Worm (Caenorhabditis elegans) whole organism, L1 larva: ENCODE results near the gene F57A8.1.
A peak's percentile ranks its signal among the peaks of the same experiment; 100 is the strongest.

Experiments
- C34B4.2 ChIP-seq: sonication (generic microtip); optimal IDR thresholded peaks from 2 replicates; lab custom pipeline; 2017; ENCODE audit warnings: mild to moderate bottlenecking, missing genetic modification characterization, missing compliant biosample characterization
- ceh-8 ChIP-seq: fragments of 200-800 bp; sonication (Bioruptor generic); optimal IDR thresholded peaks from 2 replicates; lab custom pipeline; 2018; ENCODE audit warnings: mild to moderate bottlenecking, missing genetic modification characterization, moderate library complexity, missing compliant biosample characterization
- ceh-82 ChIP-seq, 3 experiments: fragments of 150-350 bp in 1 of 3; sonication (generic microtip) in 2 of 3; optimal IDR thresholded peaks; 2 replicates each; lab custom pipeline; 2014 to 2017; ENCODE audit warnings: missing biosample characterization in 3 of 3, missing genetic modification characterization in 3 of 3
- ces-1 ChIP-seq: fragments of 150-350 bp; optimal IDR thresholded peaks from 2 replicates; lab custom pipeline; 2014; ENCODE audit warnings: missing biosample characterization, missing genetic modification reagents, missing genetic modification characterization
- efl-3 ChIP-seq: fragments of 200-800 bp; sonication (Bioruptor generic); optimal IDR thresholded peaks from 2 replicates; lab custom pipeline; 2018; ENCODE audit warnings: mild to moderate bottlenecking, missing genetic modification characterization, missing compliant biosample characterization
- elt-2 ChIP-seq: sonication (generic microtip); optimal IDR thresholded peaks from 2 replicates; lab custom pipeline; 2016; ENCODE audit warnings: missing genetic modification characterization, mild to moderate bottlenecking, inconsistent platforms, missing compliant biosample characterization, missing genetic modification reagents
- grh-1 ChIP-seq: fragments of 200-800 bp; sonication (Bioruptor generic); IDR thresholded peaks from 2 replicates; pipeline ENCODE4 v1.3.6; 2022; ENCODE audit warnings: missing genetic modification reagents, missing genetic modification characterization, missing compliant biosample characterization
- hlh-17 ChIP-seq: fragments of 200-800 bp; sonication (Bioruptor generic); optimal IDR thresholded peaks from 2 replicates; lab custom pipeline; 2018; ENCODE audit warnings: missing genetic modification characterization, mild to moderate bottlenecking, missing compliant biosample characterization, moderate library complexity, borderline replicate concordance
- lin-14 ChIP-seq: fragments of 200-800 bp; sonication (Bioruptor generic); optimal IDR thresholded peaks from 2 replicates; lab custom pipeline; 2018; ENCODE audit warnings: mild to moderate bottlenecking, missing genetic modification characterization, moderate library complexity, missing compliant biosample characterization
- lin-35 ChIP-seq, 2 experiments: fragments of 150-350 bp; optimal IDR thresholded peaks; 2 replicates each; lab custom pipeline; 2014; ENCODE audit warnings: missing biosample characterization in 2 of 2, missing genetic modification characterization in 2 of 2, missing genetic modification reagents in 2 of 2
- mef-2 ChIP-seq: fragments of 150-350 bp; optimal IDR thresholded peaks from 2 replicates; lab custom pipeline; 2014; ENCODE audit warnings: missing biosample characterization, missing genetic modification characterization
- mep-1 ChIP-seq: fragments of 150-350 bp; optimal IDR thresholded peaks from 2 replicates; lab custom pipeline; 2014; ENCODE audit warnings: missing biosample characterization, missing genetic modification characterization
- nhr-20 ChIP-seq: sonication (generic microtip); optimal IDR thresholded peaks from 2 replicates; lab custom pipeline; 2016; ENCODE audit warnings: mild to moderate bottlenecking, missing genetic modification characterization, missing compliant biosample characterization
- nhr-71 ChIP-seq: sonication (generic microtip); optimal IDR thresholded peaks from 2 replicates; lab custom pipeline; 2016; ENCODE audit warnings: mild to moderate bottlenecking, missing genetic modification characterization, moderate library complexity, missing compliant biosample characterization
- skn-1 ChIP-seq: fragments of 150-350 bp; optimal IDR thresholded peaks from 2 replicates; lab custom pipeline; 2014; ENCODE audit warnings: missing biosample characterization, missing genetic modification characterization
- unc-86 ChIP-seq: sonication (generic microtip); optimal IDR thresholded peaks from 2 replicates; lab custom pipeline; 2016; ENCODE audit warnings: missing genetic modification characterization, missing compliant biosample characterization
- ztf-4 ChIP-seq: fragments of 150-350 bp; optimal IDR thresholded peaks from 2 replicates; lab custom pipeline; 2014; ENCODE audit warnings: missing biosample characterization, missing genetic modification characterization

The F57A8.1 gene

DNA sequence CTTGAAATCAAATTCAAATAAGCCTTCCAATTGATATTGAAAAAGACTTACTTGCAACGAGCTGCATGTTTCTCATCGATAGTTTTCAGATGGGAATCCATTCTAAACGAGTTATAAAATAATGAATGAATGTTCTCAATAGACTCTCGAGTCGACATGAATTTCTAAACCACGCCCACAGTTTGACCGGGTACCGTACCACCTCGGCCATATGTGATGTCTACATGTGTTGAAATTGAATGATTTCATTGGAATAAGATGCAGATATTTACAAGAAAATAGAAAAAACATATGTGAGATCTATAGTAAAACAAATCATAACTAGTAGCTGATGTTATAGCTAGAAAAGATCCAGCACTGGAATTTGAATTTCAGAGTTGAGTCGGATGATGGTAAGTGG lies 53.3 kb downstream of the F57A8.1 start, which contains the start of gene R04B5.7:
Gene R04B5.7, minus strand, starts transcription at position 101 of the 400 bp plus-strand sequence.
- TF ChIP-seq C34B4.2 (tag; lab: Kevin White, UChicago): no peak
- TF ChIP-seq nhr-71: no peak
- TF ChIP-seq unc-86 (tag; lab: Kevin White, UChicago): no peak
- no peak for TF ChIP-seq ces-1 (GFP tag; lab: Kevin White, UChicago)
- TF ChIP-seq mef-2: no peak
- no peak for TF ChIP-seq lin-35 (GFP tag; optimal IDR thresholded peaks at IDR 0.05; lab: Kevin White, UChicago)
- no peak for TF ChIP-seq mep-1 (tag; lab: Kevin White, UChicago)
- no peak for TF ChIP-seq grh-1
- no peak for TF ChIP-seq nhr-20
- TF ChIP-seq ztf-4 (tag; lab: Kevin White, UChicago): no peak
- TF ChIP-seq efl-3 (GFP tag; lab: Kevin White, UChicago): no peak
- TF ChIP-seq, all 84 proteins: peak for 0

DNA sequence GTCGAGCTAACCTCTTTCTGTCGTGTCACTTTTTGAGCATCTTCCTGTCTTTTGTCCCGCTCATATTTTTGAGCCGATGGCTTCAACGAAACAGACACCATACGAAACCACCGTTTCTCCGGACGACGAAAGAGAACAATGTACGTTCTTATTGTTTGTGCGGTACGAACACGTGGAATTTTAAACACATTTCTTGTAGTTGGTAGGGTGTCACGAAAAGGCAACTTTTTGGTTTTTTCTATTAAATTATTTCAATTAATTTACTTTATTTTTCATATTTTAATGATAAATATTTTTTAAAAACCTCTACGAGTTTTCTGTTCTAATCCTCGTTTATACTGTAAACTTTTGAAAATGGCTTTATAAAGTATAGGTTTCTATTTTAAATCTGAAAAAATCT lies 54.0 kb downstream of the F57A8.1 start, which contains the start of gene R04B5.11:
Gene R04B5.11, minus strand, starts transcription at position 101 of the 400 bp plus-strand sequence.
- TF ChIP-seq ceh-8 (GFP tag; lab: Kevin White, UChicago): no peak

DNA sequence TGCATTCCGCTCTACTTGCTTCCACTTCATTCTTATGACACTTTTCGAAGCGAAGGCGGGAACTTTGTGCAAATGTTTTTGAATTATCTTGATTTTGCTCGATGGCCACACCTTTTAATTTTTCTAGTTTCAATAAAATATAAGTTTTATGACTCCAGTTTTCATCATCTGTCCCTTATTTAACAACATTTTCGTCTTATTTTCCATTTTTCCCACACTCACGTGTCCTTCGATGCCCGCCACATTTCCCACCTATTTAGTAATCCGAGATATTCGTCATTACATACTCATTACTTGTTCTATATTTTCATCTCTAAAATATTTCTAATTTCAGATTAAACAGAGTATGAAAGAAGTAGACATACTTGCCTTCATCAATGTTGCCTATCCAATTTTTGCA lies 57.2 kb downstream of the F57A8.1 start, which contains the start of gene srd-49:
Gene srd-49, plus strand, starts transcription at position 301 of the 400 bp plus-strand sequence.
- TF ChIP-seq ceh-82 (tag; optimal IDR thresholded peaks at IDR 0.05; lab: Kevin White, UChicago) (no peak), skn-1 (tag; lab: Kevin White, UChicago) (no peak), C34B4.2 (tag; lab: Kevin White, UChicago) (no peak), hlh-17 (GFP tag; lab: Kevin White, UChicago) (no peak)

DNA sequence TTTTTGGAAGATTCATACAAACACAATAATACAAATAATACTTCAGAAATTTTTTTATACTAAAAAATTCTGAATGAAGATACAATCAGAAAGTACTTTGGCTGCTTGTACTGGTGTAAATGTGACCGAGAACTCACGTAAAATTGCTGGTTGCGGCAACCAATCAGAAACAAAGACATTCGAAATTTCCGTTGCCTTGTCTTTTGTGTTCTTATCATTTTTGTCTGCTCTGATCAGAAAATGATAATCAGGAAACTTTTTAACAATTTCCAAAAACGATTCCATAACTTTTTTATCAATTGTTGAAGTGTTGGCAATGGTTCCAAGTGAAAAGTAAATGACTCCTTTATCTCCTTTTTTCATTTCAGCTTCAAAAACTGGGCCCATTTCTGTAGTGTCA lies 59.8 kb downstream of the F57A8.1 start:
- TF ChIP-seq elt-2 (tag; lab: Kevin White, UChicago) (peak; percentile 77), C34B4.2 (tag; lab: Kevin White, UChicago) (no peak), lin-35 (GFP tag; optimal IDR thresholded peaks at IDR 0.05; lab: Kevin White, UChicago) (no peak), lin-14 (GFP tag; lab: Kevin White, UChicago) (peak; percentile 10)
